Worm (Caenorhabditis elegans): ENCODE results near the gene C35A5.10.

The C35A5.10 gene

DNA sequence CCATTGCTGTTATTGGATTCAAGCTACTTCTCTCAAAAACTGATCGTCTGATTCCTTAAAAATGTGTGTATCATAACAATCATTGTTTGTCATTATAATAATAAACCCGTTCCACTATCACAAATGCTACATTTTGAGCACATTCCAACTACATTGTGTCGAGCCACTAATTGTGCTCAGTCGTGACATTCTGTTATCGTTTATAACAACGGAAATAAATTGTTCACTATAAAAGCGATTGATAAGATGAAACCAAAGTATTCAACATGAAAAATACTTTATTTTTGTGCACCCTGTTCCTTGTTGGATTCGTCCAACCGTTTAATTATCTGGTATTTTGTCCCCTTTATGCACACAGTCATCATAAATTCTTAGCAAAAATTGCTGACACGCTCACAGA, 10.8 kb upstream of the C35A5.10 start, which contains the start of gene ugt-33:
Gene ugt-33 (plus strand): TSS at position 260 of the 400 bp plus-strand sequence.
- TF ChIP-seq skn-1 (tag; optimal IDR thresholded peaks at IDR 0.05) (no peak), ama-1 (optimal IDR thresholded peaks at IDR 0.05) (no peak), elt-2 (tag; optimal IDR thresholded peaks at IDR 0.05) (peak; percentile 76), ceh-82 (tag; optimal IDR thresholded peaks at IDR 0.05) (no peak), pqm-1 (tag; optimal IDR thresholded peaks at IDR 0.05) (peak; percentile 83), mdl-1 (tag; optimal IDR thresholded peaks at IDR 0.05) (no peak), sea-2 (GFP tag; optimal IDR thresholded peaks at IDR 0.05) (no peak), nhr-237 (tag; optimal IDR thresholded peaks at IDR 0.05) (no peak)

DNA sequence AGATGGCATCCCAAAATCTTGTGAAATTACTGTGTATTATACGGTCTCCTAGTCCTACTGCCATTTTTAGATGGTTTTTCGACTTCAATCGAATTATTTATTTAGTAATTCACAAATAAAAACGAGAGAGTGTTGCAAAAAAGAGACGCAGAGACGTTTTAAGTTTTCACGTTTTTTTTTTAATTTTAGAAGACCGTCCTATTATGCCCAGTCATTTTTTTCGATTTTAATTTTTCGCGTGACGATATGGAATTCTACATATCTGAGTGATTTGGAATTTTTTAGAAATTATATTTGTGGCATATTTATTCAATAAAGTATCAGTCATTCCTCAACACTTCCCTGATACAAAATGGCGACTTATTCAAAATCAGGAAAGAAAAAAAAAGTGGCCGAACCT, 7.3 kb upstream of the C35A5.10 start, which contains the start of gene C35A5.4:
Gene C35A5.4 (plus strand): TSS at position 301 of the 400 bp plus-strand sequence.
- no peak for TF ChIP-seq ceh-82 (tag; optimal IDR thresholded peaks at IDR 0.05)
- TF ChIP-seq ZK546.5 (tag; optimal IDR thresholded peaks at IDR 0.05): no peak
- no peak for TF ChIP-seq lin-15B (tag; optimal IDR thresholded peaks at IDR 0.05)
- TF ChIP-seq ama-1 (optimal IDR thresholded peaks at IDR 0.05): no peak
- no peak for TF ChIP-seq elt-2 (tag; optimal IDR thresholded peaks at IDR 0.05)
- TF ChIP-seq ceh-28 (tag; optimal IDR thresholded peaks at IDR 0.05): no peak
- TF ChIP-seq nhr-237 (tag; optimal IDR thresholded peaks at IDR 0.05): no peak
- no peak for TF ChIP-seq ceh-9 (tag; optimal IDR thresholded peaks at IDR 0.05)
- TF ChIP-seq lsy-12 (tag; optimal IDR thresholded peaks at IDR 0.05): no peak
- TF ChIP-seq sea-2 (GFP tag; optimal IDR thresholded peaks at IDR 0.05): no peak
- TF ChIP-seq ceh-16 (tag; optimal IDR thresholded peaks at IDR 0.05): no peak
- no peak for TF ChIP-seq jun-1 (tag; optimal IDR thresholded peaks at IDR 0.05)
- no peak for TF ChIP-seq tbx-2 (tag; optimal IDR thresholded peaks at IDR 0.05)
- TF ChIP-seq nhr-23 (tag; optimal IDR thresholded peaks at IDR 0.05): no peak
- TF ChIP-seq daf-12 (tag; optimal IDR thresholded peaks at IDR 0.05): no peak
- no peak for TF ChIP-seq nhr-67 (tag; optimal IDR thresholded peaks at IDR 0.05)
- TF ChIP-seq lin-39 (tag; optimal IDR thresholded peaks at IDR 0.05): no peak
- no peak for TF ChIP-seq elt-3 (tag; optimal IDR thresholded peaks at IDR 0.05)

DNA sequence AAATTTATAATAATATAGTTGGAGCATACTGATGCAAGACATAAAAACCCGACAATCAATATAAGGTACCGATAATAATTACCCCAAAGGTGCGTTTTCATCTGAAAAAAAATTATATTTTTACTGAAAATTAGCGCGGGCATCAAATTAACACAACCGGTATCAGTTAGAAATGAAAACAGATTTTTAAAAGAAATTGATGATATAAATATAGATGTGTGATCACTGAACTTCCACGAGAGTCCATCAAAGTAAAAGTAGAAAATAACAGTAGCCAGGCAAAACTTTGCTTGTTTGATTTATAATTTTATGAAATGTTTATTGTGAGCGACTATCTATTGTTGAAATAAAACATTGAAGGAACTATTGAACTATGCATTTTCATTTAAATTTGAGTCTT, 2.7 kb upstream of the C35A5.10 start, which contains the start of gene C35A5.3:
Gene C35A5.3 (minus strand): TSS at position 101 of the 400 bp plus-strand sequence.
- no peak for TF ChIP-seq tbx-2 (tag; optimal IDR thresholded peaks at IDR 0.05)
- TF ChIP-seq elt-3 (tag; optimal IDR thresholded peaks at IDR 0.05): no peak
- TF ChIP-seq skn-1 (tag; optimal IDR thresholded peaks at IDR 0.05): no peak
- no peak for TF ChIP-seq nfya-1 (tag; optimal IDR thresholded peaks at IDR 0.05; ENCODE audit: insufficient read depth)
- TF ChIP-seq nhr-11 (tag; optimal IDR thresholded peaks at IDR 0.05): no peak
- TF ChIP-seq nhr-67 (tag; optimal IDR thresholded peaks at IDR 0.05): no peak
- no peak for TF ChIP-seq egl-5 (tag; optimal IDR thresholded peaks at IDR 0.05)
- TF ChIP-seq aly-2 (tag; optimal IDR thresholded peaks at IDR 0.05): no peak
- no peak for TF ChIP-seq egl-27 (tag; optimal IDR thresholded peaks at IDR 0.05)
- TF ChIP-seq ztf-11 (tag; optimal IDR thresholded peaks at IDR 0.05): no peak
- TF ChIP-seq nhr-25 (tag; optimal IDR thresholded peaks at IDR 0.05): no peak
- TF ChIP-seq nhr-12 (tag; optimal IDR thresholded peaks at IDR 0.05): no peak
- no peak for TF ChIP-seq sea-2 (GFP tag; optimal IDR thresholded peaks at IDR 0.05)

DNA sequence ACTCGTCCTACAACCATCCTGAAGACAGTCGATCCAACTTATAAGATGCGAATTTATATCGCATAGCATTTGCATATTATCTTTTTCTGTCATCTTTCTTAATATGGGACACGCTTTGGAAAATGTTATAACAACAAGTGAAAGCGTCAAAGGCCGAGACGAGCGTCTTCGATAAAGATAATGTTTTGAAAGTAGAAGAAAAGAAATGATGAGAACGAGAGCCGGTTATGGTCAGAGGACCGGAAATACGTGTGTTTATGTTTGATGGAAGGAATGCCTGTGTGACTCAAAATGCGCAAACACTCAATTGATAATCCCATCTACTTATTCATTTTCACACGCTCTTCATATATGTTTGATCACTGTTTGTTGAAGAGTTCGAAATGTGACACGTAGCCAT, 982 bp upstream of the C35A5.10 start, which contains the start of gene C35A5.11:
Gene C35A5.11 (minus strand): TSS at position 101 of the 400 bp plus-strand sequence.
- TF ChIP-seq nhr-23 (tag; optimal IDR thresholded peaks at IDR 0.05): peak; percentile 45
- TF ChIP-seq nhr-43 (tag; optimal IDR thresholded peaks at IDR 0.05; ENCODE audit: poor library complexity, severe bottlenecking): no peak

DNA sequence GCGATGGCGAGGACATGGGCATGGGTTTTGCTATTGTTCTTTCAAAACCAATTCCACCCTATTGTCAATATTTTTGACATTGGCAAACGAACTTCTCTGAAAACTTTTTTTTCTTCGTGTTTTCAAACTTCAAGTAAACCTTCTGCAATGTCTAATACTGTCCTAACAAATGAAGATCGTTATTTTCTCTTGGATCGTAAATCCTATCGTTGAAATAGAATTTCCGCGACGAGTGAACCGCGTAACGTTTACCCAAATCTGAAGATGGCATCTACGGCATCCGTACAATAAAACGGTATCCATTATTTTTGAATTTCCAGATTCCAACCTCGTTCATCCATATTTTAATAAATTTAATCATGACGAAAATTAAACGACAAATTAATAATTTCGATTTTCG, 1.6 kb downstream of the C35A5.10 start, which contains the start of gene C35A5.5:
Gene C35A5.5 (plus strand): TSS at position 301 of the 400 bp plus-strand sequence.
- no peak for TF ChIP-seq nhr-43 (tag; optimal IDR thresholded peaks at IDR 0.05; ENCODE audit: poor library complexity, severe bottlenecking)

DNA sequence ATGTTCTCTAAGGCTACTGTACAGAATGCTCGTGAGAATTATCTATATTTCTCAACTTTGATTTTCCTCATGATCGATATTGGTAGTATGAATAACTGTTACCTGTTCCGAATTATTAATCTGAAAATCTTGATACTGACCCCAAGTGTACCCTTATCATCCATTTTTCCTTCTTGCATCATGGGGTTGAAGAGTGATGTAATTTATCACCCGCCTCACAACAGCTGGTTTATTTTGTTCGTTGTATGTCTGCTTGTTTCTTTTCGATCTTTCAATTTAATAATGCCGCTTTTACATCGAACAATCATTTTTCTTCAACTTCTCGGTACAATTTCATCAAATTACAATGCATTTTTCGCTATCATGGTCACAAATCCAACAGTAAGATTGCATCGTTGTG, 4.9 kb downstream of the C35A5.10 start, which contains the start of gene C35A5.6:
Gene C35A5.6 (plus strand): TSS at position 283 of the 400 bp plus-strand sequence.
- TF ChIP-seq egl-5 (tag; optimal IDR thresholded peaks at IDR 0.05): no peak
- TF ChIP-seq ZK546.5 (tag; optimal IDR thresholded peaks at IDR 0.05): no peak
- no peak for TF ChIP-seq unc-62 (GFP tag; optimal IDR thresholded peaks at IDR 0.05)
- TF ChIP-seq zag-1 (tag; optimal IDR thresholded peaks at IDR 0.05): no peak
- no peak for TF ChIP-seq ama-1 (optimal IDR thresholded peaks at IDR 0.05)
- TF ChIP-seq unc-39 (tag; optimal IDR thresholded peaks at IDR 0.05): no peak
- TF ChIP-seq ceh-28 (tag; optimal IDR thresholded peaks at IDR 0.05): no peak
- TF ChIP-seq ztf-11 (tag; optimal IDR thresholded peaks at IDR 0.05): no peak
- no peak for TF ChIP-seq nhr-67 (tag; optimal IDR thresholded peaks at IDR 0.05)
